Worm (Caenorhabditis elegans) whole organism, L3 larva: ENCODE data around the gene jhdm-1.

Experiments
- R02D3.7 ChIP-seq: fragments of 150-350 bp; optimal IDR thresholded peaks from 2 replicates; lab custom pipeline; 2014; ENCODE audit warnings: missing biosample characterization, missing genetic modification characterization
- ZK546.5 ChIP-seq: sonication (generic microtip); optimal IDR thresholded peaks from 2 replicates; lab custom pipeline; 2017; ENCODE audit warnings: missing biosample characterization, missing genetic modification characterization
- ceh-16 ChIP-seq: sonication (generic microtip); optimal IDR thresholded peaks from 2 replicates; lab custom pipeline; 2017; ENCODE audit warnings: missing biosample characterization, missing genetic modification characterization
- ceh-28 ChIP-seq: fragments of 150-350 bp; optimal IDR thresholded peaks from 2 replicates; lab custom pipeline; 2014; ENCODE audit warnings: missing biosample characterization, missing genetic modification reagents, missing genetic modification characterization
- ceh-9 ChIP-seq: sonication (generic microtip); optimal IDR thresholded peaks from 2 replicates; lab custom pipeline; 2018; ENCODE audit warnings: missing biosample characterization, missing genetic modification characterization
- daf-12 ChIP-seq: fragments of 150-350 bp; optimal IDR thresholded peaks from 2 replicates; lab custom pipeline; 2014; ENCODE audit warnings: missing biosample characterization, missing genetic modification reagents, missing genetic modification characterization
- egl-27 ChIP-seq: sonication (generic microtip); optimal IDR thresholded peaks from 4 replicates; lab custom pipeline; 2017; ENCODE audit warnings: missing biosample characterization, missing genetic modification reagents, missing genetic modification characterization
- egl-5 ChIP-seq: fragments of 150-350 bp; optimal IDR thresholded peaks from 2 replicates; lab custom pipeline; 2017; ENCODE audit warnings: missing biosample characterization, missing genetic modification reagents, missing genetic modification characterization, inconsistent platforms
- elt-1 ChIP-seq: fragments of 150-350 bp; optimal IDR thresholded peaks from 2 replicates; lab custom pipeline; 2014; ENCODE audit warnings: missing biosample characterization, missing genetic modification characterization
- elt-2 ChIP-seq: sonication (generic microtip); optimal IDR thresholded peaks from 2 replicates; lab custom pipeline; 2016; ENCODE audit warnings: missing genetic modification reagents, mild to moderate bottlenecking, missing genetic modification characterization, missing compliant biosample characterization
- fkh-2 ChIP-seq: fragments of 150-350 bp; optimal IDR thresholded peaks from 2 replicates; lab custom pipeline; 2014; ENCODE audit warnings: missing biosample characterization, missing genetic modification reagents, missing genetic modification characterization
- hmg-11 ChIP-seq: sonication (generic microtip); optimal IDR thresholded peaks from 2 replicates; lab custom pipeline; 2016; ENCODE audit warnings: missing genetic modification characterization, missing compliant biosample characterization
- jun-1 ChIP-seq: fragments of 150-350 bp; optimal IDR thresholded peaks from 2 replicates; lab custom pipeline; 2014; ENCODE audit warnings: missing biosample characterization, missing genetic modification reagents, missing genetic modification characterization
- lin-15B ChIP-seq: fragments of 150-350 bp; optimal IDR thresholded peaks from 2 replicates; lab custom pipeline; 2014; ENCODE audit warnings: missing biosample characterization, missing genetic modification characterization
- lsy-12 ChIP-seq: sonication (generic microtip); optimal IDR thresholded peaks from 2 replicates; lab custom pipeline; 2016; ENCODE audit warnings: mild to moderate bottlenecking, missing genetic modification characterization, missing compliant biosample characterization
- mdl-1 ChIP-seq: fragments of 150-350 bp; optimal IDR thresholded peaks from 2 replicates; lab custom pipeline; 2014; ENCODE audit warnings: missing biosample characterization, missing genetic modification characterization
- mml-1 ChIP-seq: fragments of 150-350 bp; sonication (generic microtip); optimal IDR thresholded peaks from 3 replicates; lab custom pipeline; 2014; ENCODE audit warnings: missing biosample characterization, missing genetic modification characterization
- nfya-1 ChIP-seq: sonication (generic microtip); optimal IDR thresholded peaks from 2 replicates; lab custom pipeline; 2017; ENCODE audit warnings: missing genetic modification characterization, mild to moderate bottlenecking, missing compliant biosample characterization, antibody characterized with exemption, moderate library complexity; ENCODE audit not compliant: insufficient read depth
- nhr-11 ChIP-seq: fragments of 150-350 bp; optimal IDR thresholded peaks from 2 replicates; lab custom pipeline; 2014; ENCODE audit warnings: missing biosample characterization, missing genetic modification characterization
- nhr-12 ChIP-seq: fragments of 150-350 bp; optimal IDR thresholded peaks from 2 replicates; lab custom pipeline; 2014; ENCODE audit warnings: missing biosample characterization, missing genetic modification characterization
- nhr-23 ChIP-seq: fragments of 150-350 bp; optimal IDR thresholded peaks from 2 replicates; lab custom pipeline; 2014; ENCODE audit warnings: missing biosample characterization, missing genetic modification reagents, missing genetic modification characterization
- nhr-25 ChIP-seq: sonication (generic microtip); optimal IDR thresholded peaks from 2 replicates; lab custom pipeline; 2017; ENCODE audit warnings: missing biosample characterization, missing genetic modification characterization
- nhr-28 ChIP-seq: fragments of 150-350 bp; optimal IDR thresholded peaks from 2 replicates; lab custom pipeline; 2014; ENCODE audit warnings: missing biosample characterization, missing genetic modification characterization
- nhr-43 ChIP-seq: sonication (generic microtip); optimal IDR thresholded peaks from 2 replicates; lab custom pipeline; 2016; ENCODE audit warnings: mild to moderate bottlenecking, missing genetic modification characterization, missing compliant biosample characterization; ENCODE audit not compliant: poor library complexity, severe bottlenecking
- nhr-76 ChIP-seq: fragments of 150-350 bp; sonication (generic microtip); optimal IDR thresholded peaks from 5 replicates; lab custom pipeline; 2014; ENCODE audit warnings: missing biosample characterization, missing genetic modification characterization
- nhr-77 ChIP-seq: fragments of 150-350 bp; optimal IDR thresholded peaks from 2 replicates; lab custom pipeline; 2014; ENCODE audit warnings: missing biosample characterization, missing genetic modification characterization
- pha-4 ChIP-seq: fragments of 150-350 bp; optimal IDR thresholded peaks from 2 replicates; lab custom pipeline; 2014; ENCODE audit warnings: missing biosample characterization, missing genetic modification reagents, missing genetic modification characterization
- pqm-1 ChIP-seq: fragments of 150-350 bp; optimal IDR thresholded peaks from 2 replicates; lab custom pipeline; 2017; ENCODE audit warnings: missing biosample characterization, missing genetic modification characterization, inconsistent platforms
- sea-2 ChIP-seq: fragments of 150-350 bp; sonication (generic microtip); optimal IDR thresholded peaks from 4 replicates; lab custom pipeline; 2014; ENCODE audit warnings: missing biosample characterization, missing genetic modification reagents, missing genetic modification characterization
- skn-1 ChIP-seq: fragments of 150-350 bp; optimal IDR thresholded peaks from 2 replicates; lab custom pipeline; 2014; ENCODE audit warnings: missing biosample characterization, missing genetic modification characterization
- snpc-4 ChIP-seq: fragments of 150-350 bp; optimal IDR thresholded peaks from 2 replicates; lab custom pipeline; 2014; ENCODE audit warnings: missing biosample characterization, missing genetic modification characterization
- tbx-2 ChIP-seq: sonication (generic microtip); optimal IDR thresholded peaks from 2 replicates; lab custom pipeline; 2016; ENCODE audit warnings: mild to moderate bottlenecking, missing genetic modification characterization, missing compliant biosample characterization
- unc-62 ChIP-seq: fragments of 150-350 bp; sonication (generic microtip); optimal IDR thresholded peaks from 4 replicates; lab custom pipeline; 2014; ENCODE audit warnings: missing biosample characterization, missing genetic modification reagents, missing genetic modification characterization
- zag-1 ChIP-seq: fragments of 150-350 bp; optimal IDR thresholded peaks from 2 replicates; lab custom pipeline; 2014; ENCODE audit warnings: missing biosample characterization, missing genetic modification characterization
- ztf-11 ChIP-seq: fragments of 150-350 bp; optimal IDR thresholded peaks from 2 replicates; lab custom pipeline; 2014; ENCODE audit warnings: missing biosample characterization, missing genetic modification characterization
- ztf-4 ChIP-seq: fragments of 150-350 bp; optimal IDR thresholded peaks from 2 replicates; lab custom pipeline; 2014; ENCODE audit warnings: missing biosample characterization, missing genetic modification characterization

The jhdm-1 gene

DNA sequence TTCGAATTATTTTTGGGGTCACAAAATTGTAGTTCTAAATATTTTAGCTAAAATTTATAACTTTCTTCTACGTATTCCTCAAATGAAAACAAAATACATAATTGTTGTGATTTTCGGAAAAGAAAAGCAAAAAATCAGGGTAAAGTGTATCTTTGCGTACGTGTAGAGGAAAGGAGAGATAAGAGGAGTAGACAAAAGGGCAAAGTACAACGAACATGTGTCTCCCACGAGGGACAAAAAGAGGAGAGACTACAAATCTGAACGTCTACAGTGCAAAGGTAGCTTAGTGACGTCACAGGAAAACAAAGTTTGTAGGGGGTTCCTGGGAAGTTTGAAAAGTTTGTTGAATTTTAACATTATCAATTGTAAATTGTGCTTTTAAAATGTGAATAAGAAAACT is 6.8 kb upstream of the jhdm-1 start:
- peak; percentile 57 for TF ChIP-seq nhr-23 (tag; lab: Kevin White, UChicago)
- no peak for TF ChIP-seq egl-27
- peak; percentile 58 for TF ChIP-seq nfya-1 (tag; lab: Kevin White, UChicago)
- peak; percentile 8 for TF ChIP-seq ceh-28 (tag; lab: Kevin White, UChicago)
- TF ChIP-seq lsy-12 (tag; lab: Kevin White, UChicago), result peak; percentile 62
- peak; percentile 40 for TF ChIP-seq nhr-11 (tag; lab: Kevin White, UChicago)
- peak; percentile 32 for TF ChIP-seq snpc-4 (tag; lab: Kevin White, UChicago)
- TF ChIP-seq egl-5 (tag; lab: Kevin White, UChicago), result no peak
- peak; percentile 56 for TF ChIP-seq pha-4
- TF ChIP-seq elt-1, result no peak
- TF ChIP-seq ceh-9 (tag; lab: Kevin White, UChicago), result no peak
- no peak for TF ChIP-seq daf-12 (tag; lab: Kevin White, UChicago)
- TF ChIP-seq nhr-77, result no peak
- peak; percentile 43 for TF ChIP-seq hmg-11 (tag; lab: Kevin White, UChicago)
- TF ChIP-seq elt-2, result peak; percentile 80
- peak; percentile 81 for TF ChIP-seq nhr-43 (tag; lab: Kevin White, UChicago)
- peak; percentile 53 for TF ChIP-seq mdl-1 (tag; lab: Kevin White, UChicago)
- no peak for TF ChIP-seq fkh-2 (tag; lab: Kevin White, UChicago)
- TF ChIP-seq ZK546.5 (tag; lab: Kevin White, UChicago), result no peak
- TF ChIP-seq pqm-1 (tag; lab: Kevin White, UChicago), result peak; percentile 60
- TF ChIP-seq nhr-25 (tag; lab: Kevin White, UChicago), result peak; percentile 58
- TF ChIP-seq jun-1 (tag; lab: Kevin White, UChicago), result peak; percentile 9

- TF ChIP-seq fkh-2 (tag; lab: Kevin White, UChicago) (no peak), R02D3.7 (tag; lab: Kevin White, UChicago) (no peak), mml-1 (tag; lab: Kevin White, UChicago) (no peak), tbx-2 (no peak)
Observed at ce11 chrIII:6449854-6450253, 4.4 kb upstream of the jhdm-1 start.

- TF ChIP-seq snpc-4 (tag; lab: Kevin White, UChicago) (no peak), elt-1 (no peak), skn-1 (tag; lab: Kevin White, UChicago) (no peak), lin-15B (tag; lab: Kevin White, UChicago) (no peak), mml-1 (tag; lab: Kevin White, UChicago) (no peak), nhr-43 (tag; lab: Kevin White, UChicago) (no peak)
Observed at ce11 chrIII:6450596-6450995, 3.7 kb upstream of the jhdm-1 start, which contains the start of gene T26A5.6. Gene T26A5.6 (minus strand): TSS chrIII:6450696.

- TF ChIP-seq nhr-77 (no peak), pqm-1 (tag; lab: Kevin White, UChicago) (no peak), ZK546.5 (tag; lab: Kevin White, UChicago) (no peak), nhr-28 (tag; lab: Kevin White, UChicago) (no peak), ztf-4 (no peak), nhr-12 (tag; lab: Kevin White, UChicago) (no peak), ztf-11 (tag; lab: Kevin White, UChicago) (no peak), sea-2 (no peak), zag-1 (no peak), mml-1 (tag; lab: Kevin White, UChicago) (no peak), nhr-76 (no peak), jun-1 (tag; lab: Kevin White, UChicago) (no peak), unc-62 (GFP tag; lab: Kevin White, UChicago) (no peak), nhr-11 (tag; lab: Kevin White, UChicago) (no peak), ceh-16 (tag; lab: Kevin White, UChicago) (no peak), ceh-9 (tag; lab: Kevin White, UChicago) (no peak), lsy-12 (tag; lab: Kevin White, UChicago) (no peak)
Observed at ce11 chrIII:6452278-6452677, 2.0 kb upstream of the jhdm-1 start, which contains the start of gene set-1. Gene set-1 (minus strand): TSS chrIII:6452378.
